Fruit fly (Drosophila melanogaster) whole organism, embryonic: Measurements from ENCODE around the gene CG11726.

Source experiments
- Aef1 ChIP-seq: fragments of 200-800 bp; sonication (Bioruptor generic); IDR thresholded peaks from 3 replicates; pipeline ENCODE4 v1.3.6; 2022; ENCODE audit warnings: missing biosample characterization, missing genetic modification characterization
- Atf6 ChIP-seq: fragments of 200-800 bp; sonication (Bioruptor generic); IDR thresholded peaks from 2 replicates; pipeline ENCODE4 v1.3.6; 2022; ENCODE audit warnings: missing biosample characterization, missing genetic modification characterization
- CG13624 ChIP-seq: fragments of 200-800 bp; sonication (Bioruptor generic); optimal IDR thresholded peaks from 2 replicates; lab custom pipeline; 2016; ENCODE audit warnings: missing biosample characterization, missing genetic modification characterization
- CG17359 ChIP-seq: fragments of 200-800 bp; sonication (Bioruptor generic); optimal IDR thresholded peaks from 3 replicates; lab custom pipeline; 2018; ENCODE audit warnings: missing biosample characterization, mild to moderate bottlenecking, missing genetic modification characterization, moderate library complexity
- CG17612 ChIP-seq: fragments of 200-800 bp; sonication (Bioruptor generic); IDR thresholded peaks from 2 replicates; pipeline ENCODE4 v1.3.6; 2022; ENCODE audit warnings: missing biosample characterization, missing genetic modification characterization
- CG2129 ChIP-seq: fragments of 200-800 bp; sonication (Bioruptor generic); IDR thresholded peaks from 2 replicates; pipeline ENCODE4 v1.3.6; 2022; ENCODE audit warnings: missing biosample characterization, missing genetic modification characterization; ENCODE audit not compliant: partially characterized antibody
- CG31365 ChIP-seq: fragments of 200-800 bp; sonication (Bioruptor generic); optimal IDR thresholded peaks from 2 replicates; lab custom pipeline; 2018; ENCODE audit warnings: missing biosample characterization, mild to moderate bottlenecking, missing genetic modification characterization
- CG43689 ChIP-seq: fragments of 200-800 bp; sonication (Bioruptor generic); IDR thresholded peaks from 2 replicates; pipeline ENCODE4 v1.3.6; 2022; ENCODE audit warnings: missing biosample characterization, missing genetic modification characterization
- CG6813 ChIP-seq: fragments of 200-800 bp; sonication (Bioruptor generic); optimal IDR thresholded peaks from 2 replicates; lab custom pipeline; 2017; ENCODE audit warnings: missing biosample characterization, missing genetic modification characterization, mild to moderate bottlenecking, moderate library complexity, missing genetic modification reagents
- CG7928 ChIP-seq: fragments of 200-800 bp; sonication (Bioruptor generic); optimal IDR thresholded peaks from 2 replicates; lab custom pipeline; 2017; ENCODE audit warnings: missing biosample characterization, mild to moderate bottlenecking, missing genetic modification characterization
- CG7963 ChIP-seq: fragments of 200-800 bp; sonication (Bioruptor generic); IDR thresholded peaks from 3 replicates; pipeline ENCODE4 v1.3.6; 2022; ENCODE audit warnings: missing biosample characterization, missing genetic modification characterization; ENCODE audit not compliant: partially characterized antibody
- CG9215 ChIP-seq: fragments of 200-800 bp; sonication (Bioruptor generic); IDR thresholded peaks from 2 replicates; pipeline ENCODE4 v1.3.6; 2022; ENCODE audit warnings: missing biosample characterization, missing genetic modification characterization
- CG9437 ChIP-seq: fragments of 200-800 bp; sonication (Bioruptor generic); optimal IDR thresholded peaks from 2 replicates; lab custom pipeline; 2018; ENCODE audit warnings: missing biosample characterization, mild to moderate bottlenecking, missing genetic modification characterization
- D19A ChIP-seq: fragments of 200-800 bp; optimal IDR thresholded peaks from 3 replicates; lab custom pipeline; 2019; ENCODE audit warnings: missing biosample characterization, mild to moderate bottlenecking, missing genetic modification characterization, moderate library complexity
- ERR ChIP-seq: fragments of 200-800 bp; sonication (Bioruptor generic); optimal IDR thresholded peaks from 2 replicates; lab custom pipeline; 2016; ENCODE audit warnings: missing biosample characterization, missing genetic modification characterization
- Fer3 ChIP-seq: fragments of 200-800 bp; sonication (Bioruptor generic); optimal IDR thresholded peaks from 2 replicates; lab custom pipeline; 2018; ENCODE audit warnings: missing biosample characterization, mild to moderate bottlenecking, missing genetic modification characterization, moderate library complexity
- Gug ChIP-seq: fragments of 200-800 bp; sonication (Bioruptor generic); IDR thresholded peaks from 4 replicates; pipeline ENCODE4 v1.3.6; 2022; ENCODE audit warnings: missing biosample characterization, missing genetic modification characterization
- Hmr ChIP-seq: fragments of 200-800 bp; sonication (Bioruptor generic); optimal IDR thresholded peaks from 3 replicates; lab custom pipeline; 2017; ENCODE audit warnings: mild to moderate bottlenecking, missing biosample characterization, missing genetic modification reagents, missing genetic modification characterization
- MTF-1 ChIP-seq: fragments of 200-800 bp; sonication (Bioruptor generic); optimal IDR thresholded peaks from 2 replicates; lab custom pipeline; 2018; ENCODE audit warnings: missing biosample characterization, mild to moderate bottlenecking, missing genetic modification characterization, borderline replicate concordance
- Meics ChIP-seq: fragments of 200-800 bp; sonication (Bioruptor generic); optimal IDR thresholded peaks from 2 replicates; lab custom pipeline; 2017; ENCODE audit warnings: missing biosample characterization, mild to moderate bottlenecking, missing genetic modification characterization
- NfI ChIP-seq: fragments of 200-800 bp; sonication (Bioruptor generic); optimal IDR thresholded peaks from 3 replicates; lab custom pipeline; 2018; ENCODE audit warnings: missing biosample characterization, mild to moderate bottlenecking, missing genetic modification characterization, moderate library complexity
- Rx ChIP-seq: fragments of 200-800 bp; sonication (Bioruptor generic); IDR thresholded peaks from 2 replicates; pipeline ENCODE4 v1.3.6; 2022; ENCODE audit warnings: missing biosample characterization, missing genetic modification characterization
- Sin3A ChIP-seq: fragments of >200 bp; optimal IDR thresholded peaks from 2 replicates; lab custom pipeline; 2018
- Sry-β ChIP-seq: fragments of 200-800 bp; sonication (Bioruptor generic); optimal IDR thresholded peaks from 2 replicates; lab custom pipeline; 2018; ENCODE audit warnings: missing biosample characterization, mild to moderate bottlenecking, missing genetic modification characterization, moderate library complexity
- Xbp1 ChIP-seq: fragments of 200-800 bp; sonication (Bioruptor generic); optimal IDR thresholded peaks from 3 replicates; lab custom pipeline; 2016; ENCODE audit warnings: missing biosample characterization, mild to moderate bottlenecking, missing genetic modification characterization
- al ChIP-seq: fragments of 200-800 bp; sonication (Bioruptor generic); IDR thresholded peaks from 2 replicates; pipeline ENCODE4 v1.3.6; 2022; ENCODE audit warnings: missing biosample characterization, missing genetic modification characterization
- btn ChIP-seq: fragments of 200-800 bp; sonication (Bioruptor generic); optimal IDR thresholded peaks from 2 replicates; lab custom pipeline; 2016; ENCODE audit warnings: missing biosample characterization, missing genetic modification characterization
- chn ChIP-seq: fragments of 200-800 bp; sonication (Bioruptor generic); optimal IDR thresholded peaks from 2 replicates; lab custom pipeline; 2016; ENCODE audit warnings: missing biosample characterization, missing genetic modification characterization
- danr ChIP-seq: fragments of 200-800 bp; sonication (Bioruptor generic); IDR thresholded peaks from 2 replicates; pipeline ENCODE4 v1.3.6; 2022; ENCODE audit warnings: missing biosample characterization, missing genetic modification characterization
- dm ChIP-seq: fragments of 200-800 bp; sonication (Bioruptor generic); optimal IDR thresholded peaks from 3 replicates; lab custom pipeline; 2016; ENCODE audit warnings: missing biosample characterization, missing genetic modification characterization
- ems ChIP-seq: fragments of 200-800 bp; sonication (Bioruptor generic); optimal IDR thresholded peaks from 3 replicates; lab custom pipeline; 2016; ENCODE audit warnings: missing biosample characterization, missing genetic modification characterization
- fd3F ChIP-seq: fragments of 200-800 bp; sonication (Bioruptor generic); optimal IDR thresholded peaks from 2 replicates; lab custom pipeline; 2018; ENCODE audit warnings: missing biosample characterization, mild to moderate bottlenecking, missing genetic modification characterization, moderate library complexity
- fd96Cb ChIP-seq: fragments of 200-800 bp; sonication (Bioruptor generic); optimal IDR thresholded peaks from 2 replicates; lab custom pipeline; 2018; ENCODE audit warnings: missing biosample characterization, mild to moderate bottlenecking, missing genetic modification characterization, moderate library complexity
- jing ChIP-seq: fragments of 200-800 bp; sonication (Bioruptor generic); optimal IDR thresholded peaks from 2 replicates; lab custom pipeline; 2018; ENCODE audit warnings: missing biosample characterization, mild to moderate bottlenecking, missing genetic modification characterization
- ken ChIP-seq: fragments of 200-800 bp; sonication (Bioruptor generic); IDR thresholded peaks from 3 replicates; pipeline ENCODE4 v1.3.6; 2022; ENCODE audit warnings: missing biosample characterization, missing genetic modification characterization
- mam ChIP-seq: fragments of 200-800 bp; sonication (Bioruptor generic); optimal IDR thresholded peaks from 3 replicates; lab custom pipeline; 2016; ENCODE audit warnings: missing biosample characterization, missing genetic modification characterization
- nerfin-2 ChIP-seq: fragments of 200-800 bp; sonication (Bioruptor generic); IDR thresholded peaks from 2 replicates; pipeline ENCODE4 v1.3.6; 2022; ENCODE audit warnings: missing biosample characterization, missing genetic modification characterization; ENCODE audit not compliant: partially characterized antibody
- pb ChIP-seq: fragments of 200-800 bp; sonication (Bioruptor generic); optimal IDR thresholded peaks from 3 replicates; lab custom pipeline; 2016; ENCODE audit warnings: missing biosample characterization, missing genetic modification characterization
- pita ChIP-seq: fragments of 200-800 bp; sonication (Bioruptor generic); optimal IDR thresholded peaks from 2 replicates; lab custom pipeline; 2017; ENCODE audit warnings: missing biosample characterization, mild to moderate bottlenecking, missing genetic modification characterization
- scrt ChIP-seq: fragments of 200-800 bp; sonication (Bioruptor generic); optimal IDR thresholded peaks from 2 replicates; lab custom pipeline; 2018; ENCODE audit warnings: missing biosample characterization, mild to moderate bottlenecking, missing genetic modification characterization, moderate library complexity
- so ChIP-seq: fragments of 200-800 bp; sonication (Bioruptor generic); IDR thresholded peaks from 3 replicates; pipeline ENCODE4 v1.3.6; 2022; ENCODE audit warnings: missing biosample characterization, missing genetic modification characterization
- stwl ChIP-seq: fragments of 200-800 bp; sonication (Bioruptor generic); optimal IDR thresholded peaks from 3 replicates; lab custom pipeline; 2018; ENCODE audit warnings: missing biosample characterization, mild to moderate bottlenecking, missing genetic modification characterization, moderate library complexity
- tgo ChIP-seq: fragments of 200-800 bp; sonication (Bioruptor generic); IDR thresholded peaks from 3 replicates; pipeline ENCODE4 v1.3.6; 2022; ENCODE audit warnings: missing biosample characterization, missing genetic modification characterization
- tx ChIP-seq: fragments of 200-800 bp; sonication (Bioruptor generic); optimal IDR thresholded peaks from 2 replicates; lab custom pipeline; 2016; ENCODE audit warnings: missing biosample characterization, missing genetic modification characterization
- usp ChIP-seq: fragments of >200 bp; optimal IDR thresholded peaks from 2 replicates; lab custom pipeline; 2017; ENCODE audit warnings: missing biosample characterization, missing genetic modification characterization
- yki ChIP-seq: fragments of >200 bp; optimal IDR thresholded peaks from 3 replicates; lab custom pipeline; 2018
- z ChIP-seq: fragments of 200-800 bp; sonication (Bioruptor generic); IDR thresholded peaks from 3 replicates; pipeline ENCODE4 v1.3.6; 2022; ENCODE audit warnings: missing biosample characterization, missing genetic modification characterization

Gene CG11726

DNA sequence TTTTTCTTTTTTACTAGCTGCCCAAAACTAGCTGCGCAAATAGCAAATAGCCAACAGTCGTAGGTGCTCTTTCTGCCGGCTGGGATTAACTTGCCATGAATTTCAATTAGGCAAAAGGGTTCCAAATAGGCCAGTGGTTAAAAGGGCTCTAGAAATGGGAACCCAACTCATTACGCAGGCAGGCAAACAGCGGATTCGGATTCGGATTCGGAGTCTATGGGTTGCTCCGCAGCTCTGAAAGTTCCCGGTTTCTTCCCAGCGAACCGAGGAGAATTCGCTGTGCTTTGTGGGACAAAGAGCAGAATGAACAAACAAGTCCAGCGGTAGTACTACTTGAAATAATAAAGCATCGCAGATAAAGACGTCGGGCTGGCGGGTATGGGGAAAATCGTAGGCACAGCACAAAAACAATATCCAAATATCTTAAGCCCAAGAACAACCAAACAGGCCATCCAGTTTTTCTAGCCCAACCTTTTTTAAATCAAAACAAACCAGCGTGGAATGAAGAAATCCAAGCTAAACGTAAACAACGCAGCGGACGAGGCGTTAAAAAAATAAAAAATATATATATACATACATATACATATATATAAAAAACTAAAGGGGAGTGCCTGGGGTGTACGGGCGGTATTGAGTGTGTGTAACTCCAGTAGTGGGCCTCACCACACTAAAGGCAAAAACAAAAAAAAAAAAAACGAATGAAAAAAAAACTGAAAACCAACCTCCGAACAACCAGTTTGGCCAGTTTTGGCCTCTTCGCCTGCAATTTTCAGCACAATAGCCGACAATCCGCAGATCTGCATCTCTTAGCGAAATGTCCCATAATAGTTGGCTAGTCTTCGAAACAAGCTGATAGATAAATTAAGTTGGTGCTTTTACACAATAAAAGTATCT is 47.6 kb downstream of the CG11726 start (continued):
- TF ChIP-seq CG9215 (GFP tag; lab: Robert Waterston, UW) (no peak), Fer3 (tag; lab: Kevin White, UChicago) (peak; percentile 19), Hmr (GFP tag; lab: Kevin White, UChicago) (peak; percentile 40), z (GFP tag; lab: Robert Waterston, UW) (0 out of 3 replicates have a peak, but pooled peaks have one; percentile 33)

DNA sequence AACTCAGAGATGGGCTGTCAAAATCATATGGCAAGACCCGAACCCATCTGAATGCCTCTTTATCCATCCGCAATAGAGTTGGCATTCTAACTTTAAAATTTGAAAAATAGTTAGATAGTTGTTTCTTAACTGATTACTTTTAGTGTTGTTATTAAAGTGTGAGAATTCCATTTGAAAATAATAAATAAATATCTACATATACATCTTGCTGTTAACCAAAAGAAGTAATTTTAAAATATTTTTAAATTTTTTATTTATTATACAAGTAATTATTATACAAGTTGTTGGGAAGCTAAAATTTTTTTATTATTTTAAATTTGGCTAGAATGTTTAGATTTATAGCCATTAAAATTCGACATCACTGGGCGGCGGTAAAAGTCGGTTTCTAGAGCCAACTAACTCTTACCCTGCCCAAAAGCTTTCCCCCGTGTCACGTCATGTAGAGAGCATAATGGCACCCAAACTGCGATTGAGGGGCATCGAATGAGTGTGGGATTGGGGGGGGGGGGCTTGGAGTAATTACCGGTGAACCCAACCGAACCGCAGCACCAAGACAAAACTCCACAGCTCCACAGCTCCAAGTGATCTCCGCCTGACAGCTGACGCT is 49.1 kb downstream of the CG11726 start:
- no peak for TF ChIP-seq jing (GFP tag; lab: Kevin White, UChicago)
- TF ChIP-seq fd96Cb (tag; lab: Kevin White, UChicago), result no peak
- TF ChIP-seq NfI, result peak; percentile 5
- no peak for TF ChIP-seq danr (GFP tag; lab: Robert Waterston, UW)
- TF ChIP-seq yki, result no peak
- no peak for TF ChIP-seq Aef1
- no peak for TF ChIP-seq ems (GFP tag; lab: Kevin White, UChicago)
- no peak for TF ChIP-seq Rx
- no peak for TF ChIP-seq stwl (tag; lab: Kevin White, UChicago)
- no peak for TF ChIP-seq CG17612 (GFP tag; lab: Robert Waterston, UW)
- no peak for TF ChIP-seq dm (GFP tag; lab: Kevin White, UChicago)
- TF ChIP-seq MTF-1 (GFP tag; lab: Kevin White, UChicago), result no peak
- no peak for TF ChIP-seq btn (GFP tag; lab: Kevin White, UChicago)
- no peak for TF ChIP-seq D19A (tag; lab: Kevin White, UChicago)
- no peak for TF ChIP-seq mam
- no peak for TF ChIP-seq Sin3A (lab: Kevin White, UChicago)
- no peak for TF ChIP-seq CG31365 (tag; lab: Kevin White, UChicago)
- no peak for TF ChIP-seq ken
- no peak for TF ChIP-seq chn
- no peak for TF ChIP-seq CG43689 (GFP tag; lab: Robert Waterston, UW)
- TF ChIP-seq Xbp1, result no peak
- no peak for TF ChIP-seq ERR
- TF ChIP-seq CG17359 (tag; lab: Kevin White, UChicago), result no peak
- TF ChIP-seq CG2129 (GFP tag; lab: Robert Waterston, UW), result no peak
- TF ChIP-seq tx, result no peak
- peak; percentile 82 for TF ChIP-seq Sry-β (GFP tag; lab: Kevin White, UChicago)
- TF ChIP-seq Gug (GFP tag; lab: Robert Waterston, UW), result no peak
- TF ChIP-seq pb, result no peak
- TF ChIP-seq z (GFP tag; lab: Robert Waterston, UW), result no peak
- no peak for TF ChIP-seq al (GFP tag; lab: Robert Waterston, UW)
- no peak for TF ChIP-seq nerfin-2 (GFP tag; lab: Robert Waterston, UW)
- no peak for TF ChIP-seq so (GFP tag; lab: Robert Waterston, UW)
- no peak for TF ChIP-seq tgo
- TF ChIP-seq usp (GFP tag; lab: Kevin White, UChicago), result no peak
- TF ChIP-seq fd3F (GFP tag; lab: Kevin White, UChicago), result no peak
- no peak for TF ChIP-seq Atf6 (GFP tag; lab: Robert Waterston, UW)
- TF ChIP-seq CG6813 (GFP tag; lab: Kevin White, UChicago), result no peak
- TF ChIP-seq scrt (GFP tag; lab: Kevin White, UChicago), result no peak
- peak; percentile 9 for TF ChIP-seq Meics (GFP tag; lab: Kevin White, UChicago)
- TF ChIP-seq CG7928, result no peak
- no peak for TF ChIP-seq CG13624 (GFP tag; lab: Kevin White, UChicago)
- peak; percentile 3 for TF ChIP-seq CG9437 (GFP tag; lab: Kevin White, UChicago)
- no peak for TF ChIP-seq pita (GFP tag; lab: Kevin White, UChicago)
- no peak for TF ChIP-seq CG7963 (GFP tag; lab: Robert Waterston, UW)
